Worm (Caenorhabditis elegans): Measurements from ENCODE around the gene C28D4.8.

DNA sequence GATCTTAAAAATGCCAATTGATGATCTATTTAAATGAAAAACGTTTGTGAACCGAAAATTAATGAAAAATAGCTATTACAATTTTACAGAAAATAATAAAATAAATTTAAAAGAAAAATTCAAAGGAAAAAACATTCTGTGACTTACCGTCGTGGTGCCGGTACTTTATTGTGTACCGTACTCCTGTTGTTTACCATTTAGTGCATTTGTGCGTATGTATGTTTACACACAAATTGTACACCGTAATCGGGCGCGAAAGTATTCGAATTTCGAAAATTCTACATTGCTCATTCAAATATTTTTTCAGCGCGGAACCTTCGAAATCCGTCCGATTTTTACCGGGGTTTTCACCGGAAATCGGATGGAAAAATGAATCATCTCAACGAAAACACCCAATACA is 29.8 kb upstream of the C28D4.8 start, which contains the start of gene T13F2.6:
- TF ChIP-seq tab-1 (GFP tag; IDR thresholded peaks at IDR 0.05) (no peak), ztf-23 (GFP tag; IDR thresholded peaks at IDR 0.05) (no peak), flt-1 (GFP tag; IDR thresholded peaks at IDR 0.05) (no peak), cog-1 (tag; optimal IDR thresholded peaks at IDR 0.05) (no peak), T22C8.4 (GFP tag; IDR thresholded peaks at IDR 0.05) (no peak), med-1 (GFP tag; optimal IDR thresholded peaks at IDR 0.05; ENCODE audit: insufficient read depth) (no peak), ztf-29 (GFP tag; IDR thresholded peaks at IDR 0.05) (no peak), klf-2 (GFP tag; conservative IDR thresholded peaks at IDR 0.05) (no peak)
